Worm (Caenorhabditis elegans) whole organism, mixed stage, embryonic: ENCODE data around the gene lec-8.

Experiments
- M03D4.4 ChIP-seq: sonication (generic microtip); optimal IDR thresholded peaks from 2 replicates; lab custom pipeline; 2017; ENCODE audit warnings: mild to moderate bottlenecking, missing genetic modification characterization, missing compliant biosample characterization
- bed-3 ChIP-seq: fragments of 200-800 bp; sonication (Bioruptor generic); optimal IDR thresholded peaks from 3 replicates; lab custom pipeline; 2018; ENCODE audit warnings: mild to moderate bottlenecking, missing genetic modification characterization, moderate library complexity, missing compliant biosample characterization
- blmp-1 ChIP-seq: fragments of 150-350 bp; optimal IDR thresholded peaks from 2 replicates; lab custom pipeline; 2014; ENCODE audit warnings: missing biosample characterization, missing genetic modification characterization
- ceh-39 ChIP-seq: fragments of 150-350 bp; optimal IDR thresholded peaks from 2 replicates; lab custom pipeline; 2014; ENCODE audit warnings: missing biosample characterization, missing genetic modification characterization
- ceh-83 ChIP-seq: fragments of 200-800 bp; sonication (Bioruptor generic); optimal IDR thresholded peaks from 2 replicates; lab custom pipeline; 2018; ENCODE audit warnings: mild to moderate bottlenecking, missing genetic modification characterization, missing compliant biosample characterization
- ces-1 ChIP-seq: fragments of 150-350 bp; optimal IDR thresholded peaks from 2 replicates; lab custom pipeline; 2014; ENCODE audit warnings: missing biosample characterization, missing genetic modification reagents, missing genetic modification characterization
- drap-1 ChIP-seq: fragments of 200-800 bp; sonication (Bioruptor generic); optimal IDR thresholded peaks from 3 replicates; lab custom pipeline; 2018; ENCODE audit warnings: mild to moderate bottlenecking, missing genetic modification characterization, missing compliant biosample characterization
- elt-3 ChIP-seq: fragments of 150-350 bp; optimal IDR thresholded peaks from 2 replicates; lab custom pipeline; 2014; ENCODE audit warnings: missing biosample characterization, missing genetic modification characterization
- flh-1 ChIP-seq: fragments of 200-800 bp; sonication (Bioruptor generic); optimal IDR thresholded peaks from 2 replicates; lab custom pipeline; 2018; ENCODE audit warnings: mild to moderate bottlenecking, missing genetic modification characterization, moderate library complexity, missing compliant biosample characterization
- ham-2 ChIP-seq: fragments of 200-800 bp; sonication (Bioruptor generic); optimal IDR thresholded peaks from 2 replicates; lab custom pipeline; 2018; ENCODE audit warnings: mild to moderate bottlenecking, missing genetic modification characterization, missing compliant biosample characterization
- hlh-1 ChIP-seq: fragments of 150-350 bp; optimal IDR thresholded peaks from 2 replicates; lab custom pipeline; 2014; ENCODE audit warnings: missing biosample characterization, missing genetic modification reagents, missing genetic modification characterization
- lin-32 ChIP-seq: fragments of 200-800 bp; sonication (Bioruptor generic); optimal IDR thresholded peaks from 2 replicates; lab custom pipeline; 2018; ENCODE audit warnings: mild to moderate bottlenecking, missing genetic modification characterization, missing compliant biosample characterization
- lsy-2 ChIP-seq: fragments of 150-350 bp; optimal IDR thresholded peaks from 2 replicates; lab custom pipeline; 2014; ENCODE audit warnings: missing biosample characterization, missing genetic modification characterization
- mab-5 ChIP-seq: fragments of 150-350 bp; optimal IDR thresholded peaks from 2 replicates; lab custom pipeline; 2014; ENCODE audit warnings: missing biosample characterization, missing genetic modification characterization
- mep-1 ChIP-seq: fragments of 150-350 bp; optimal IDR thresholded peaks from 2 replicates; lab custom pipeline; 2017; ENCODE audit warnings: missing biosample characterization, missing genetic modification reagents, missing genetic modification characterization, inconsistent platforms
- mls-2 ChIP-seq: sonication (generic microtip); optimal IDR thresholded peaks from 2 replicates; lab custom pipeline; 2016; ENCODE audit warnings: mild to moderate bottlenecking, missing genetic modification characterization, moderate library complexity, missing compliant biosample characterization
- nhr-12 ChIP-seq: fragments of 150-350 bp; optimal IDR thresholded peaks from 2 replicates; lab custom pipeline; 2014; ENCODE audit warnings: missing biosample characterization, missing genetic modification characterization
- nhr-237 ChIP-seq: fragments of 150-350 bp; optimal IDR thresholded peaks from 2 replicates; lab custom pipeline; 2014; ENCODE audit warnings: missing biosample characterization, missing genetic modification characterization
- nhr-76 ChIP-seq: sonication (generic microtip); optimal IDR thresholded peaks from 2 replicates; lab custom pipeline; 2017; ENCODE audit warnings: missing biosample characterization, missing genetic modification characterization
- pha-4 ChIP-seq: fragments of 150-350 bp; optimal IDR thresholded peaks from 2 replicates; lab custom pipeline; 2018; ENCODE audit warnings: missing biosample characterization, missing genetic modification reagents, missing genetic modification characterization
- sem-2 ChIP-seq: fragments of 200-800 bp; sonication (Bioruptor generic); optimal IDR thresholded peaks from 2 replicates; lab custom pipeline; 2018; ENCODE audit warnings: mild to moderate bottlenecking, missing genetic modification characterization, missing compliant biosample characterization
- snpc-4 ChIP-seq: fragments of 150-350 bp; optimal IDR thresholded peaks from 2 replicates; lab custom pipeline; 2014; ENCODE audit warnings: missing biosample characterization, missing genetic modification characterization
- sptf-1 ChIP-seq: sonication (generic microtip); optimal IDR thresholded peaks from 2 replicates; lab custom pipeline; 2017; ENCODE audit warnings: mild to moderate bottlenecking, missing genetic modification characterization, moderate library complexity, missing compliant biosample characterization
- tbx-8 ChIP-seq: fragments of 200-800 bp; sonication (Bioruptor generic); optimal IDR thresholded peaks from 2 replicates; lab custom pipeline; 2018; ENCODE audit warnings: mild to moderate bottlenecking, missing genetic modification characterization, moderate library complexity, missing compliant biosample characterization
- unc-120 ChIP-seq: sonication (generic microtip); optimal IDR thresholded peaks from 2 replicates; lab custom pipeline; 2017; ENCODE audit warnings: missing genetic modification characterization, missing compliant biosample characterization; ENCODE audit not compliant: poor library complexity, severe bottlenecking
- unc-39 ChIP-seq: fragments of 150-350 bp; optimal IDR thresholded peaks from 2 replicates; lab custom pipeline; 2014; ENCODE audit warnings: missing biosample characterization, missing genetic modification characterization
- unc-62 ChIP-seq: fragments of 150-350 bp; optimal IDR thresholded peaks from 2 replicates; lab custom pipeline; 2014; ENCODE audit warnings: missing biosample characterization, missing genetic modification reagents, missing genetic modification characterization
- ztf-11 ChIP-seq: fragments of 150-350 bp; optimal IDR thresholded peaks from 2 replicates; lab custom pipeline; 2014; ENCODE audit warnings: missing biosample characterization, missing genetic modification characterization

Gene lec-8

ce11 chrX:9893069-9893468 lies 42.7 kb downstream of the lec-8 start:
- TF ChIP-seq blmp-1 (tag; lab: Kevin White, UChicago) (peak; percentile 76), sptf-1 (tag; lab: Kevin White, UChicago) (no peak), ham-2 (no peak), tbx-8 (no peak), nhr-237 (tag; lab: Kevin White, UChicago) (no peak)

DNA sequence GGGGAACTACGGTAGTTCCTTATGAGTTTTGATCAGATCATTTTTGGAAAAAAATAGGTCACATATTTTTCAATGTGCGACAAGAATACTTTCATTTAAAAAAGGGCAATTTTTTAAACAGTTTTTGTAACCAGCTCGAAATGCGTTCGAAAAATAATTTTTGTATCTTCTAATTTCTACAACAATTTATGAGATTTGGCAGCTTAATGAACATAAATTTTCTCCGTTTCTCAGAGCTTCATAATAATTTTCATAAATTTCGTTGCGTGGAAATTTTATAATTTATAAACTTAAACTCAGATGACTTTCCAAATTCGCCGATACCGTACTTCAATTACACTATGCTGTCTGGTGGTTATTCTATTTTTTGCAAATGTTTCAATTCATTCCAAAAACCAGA lies 44.5 kb downstream of the lec-8 start, which contains the start of gene F21G4.3:
Gene F21G4.3 (plus strand): TSS at position 301 of the 400 bp plus-strand sequence.
- TF ChIP-seq unc-120 (tag; lab: Kevin White, UChicago) (no peak), hlh-1 (tag; lab: Kevin White, UChicago) (no peak), flh-1 (no peak), ceh-39 (tag; lab: Kevin White, UChicago) (no peak), lsy-2 (tag; lab: Kevin White, UChicago) (no peak), snpc-4 (tag; lab: Kevin White, UChicago) (no peak), nhr-237 (tag; lab: Kevin White, UChicago) (no peak), drap-1 (GFP tag; lab: Kevin White, UChicago) (no peak), ces-1 (no peak), lin-32 (GFP tag; lab: Kevin White, UChicago) (no peak), bed-3 (no peak), nhr-12 (tag; lab: Kevin White, UChicago) (no peak), ztf-11 (tag; lab: Kevin White, UChicago) (no peak), nhr-76 (tag; lab: Kevin White, UChicago) (no peak), elt-3 (tag; lab: Kevin White, UChicago) (no peak), blmp-1 (tag; lab: Kevin White, UChicago) (no peak), ham-2 (no peak), tbx-8 (no peak), M03D4.4 (no peak)

DNA sequence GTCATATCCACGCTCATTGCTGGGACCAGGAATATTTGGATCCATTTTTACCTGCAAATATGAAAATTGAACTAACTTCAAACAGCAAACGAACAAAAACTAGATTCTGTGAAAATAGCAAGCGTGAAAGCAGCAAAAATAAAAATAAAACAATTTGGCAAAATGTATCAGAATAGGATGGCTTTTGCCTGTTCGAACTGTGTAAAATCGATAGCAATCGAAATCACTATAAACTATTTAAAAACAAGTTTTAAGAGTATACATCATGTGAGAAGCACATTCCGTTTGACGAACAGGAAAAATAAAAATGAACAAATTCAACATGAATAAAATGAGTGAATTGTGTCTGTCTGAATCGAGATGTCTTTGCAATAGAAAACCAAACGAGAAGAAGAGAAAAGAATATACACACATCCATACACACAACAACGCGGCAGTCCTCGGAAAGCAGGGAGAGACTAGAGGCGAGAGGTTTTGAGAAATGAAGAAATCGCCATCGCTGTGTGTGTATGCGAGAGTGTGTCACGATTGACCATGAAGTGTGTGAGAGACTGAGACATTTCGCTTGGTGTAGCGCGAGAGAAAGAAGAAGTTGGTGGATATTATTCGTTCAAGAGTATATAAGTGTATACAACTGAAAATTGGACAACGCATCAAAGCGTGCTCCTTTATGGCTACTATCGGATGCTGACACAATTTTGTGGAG lies 49.2 kb downstream of the lec-8 start, which contains the start of gene phf-34:
Gene phf-34 (minus strand): TSS at position 51 of the 706 bp plus-strand sequence.
- TF ChIP-seq ham-2 (peak; percentile 21), lin-32 (GFP tag; lab: Kevin White, UChicago) (no peak), elt-3 (tag; lab: Kevin White, UChicago) (no peak), ceh-83 (GFP tag; lab: Kevin White, UChicago) (no peak), nhr-237 (tag; lab: Kevin White, UChicago) (no peak), ces-1 (peak; percentile 66), mls-2 (tag; lab: Kevin White, UChicago) (peak; percentile 22), unc-39 (tag; lab: Kevin White, UChicago) (no peak), pha-4 (tag; lab: Kevin White, UChicago) (no peak), mab-5 (tag; lab: Kevin White, UChicago) (no peak), blmp-1 (tag; lab: Kevin White, UChicago) (no peak), sem-2 (GFP tag; lab: Kevin White, UChicago) (no peak), mep-1 (tag; lab: Kevin White, UChicago) (peak; percentile 22), sptf-1 (tag; lab: Kevin White, UChicago) (peak; percentile 28), drap-1 (GFP tag; lab: Kevin White, UChicago) (no peak), unc-120 (tag; lab: Kevin White, UChicago) (peak; percentile 38), unc-62 (GFP tag; lab: Kevin White, UChicago) (peak; percentile 37), hlh-1 (tag; lab: Kevin White, UChicago) (peak; percentile 35)
